Worm (Caenorhabditis elegans): ENCODE data around the gene txdc-9.

DNA sequence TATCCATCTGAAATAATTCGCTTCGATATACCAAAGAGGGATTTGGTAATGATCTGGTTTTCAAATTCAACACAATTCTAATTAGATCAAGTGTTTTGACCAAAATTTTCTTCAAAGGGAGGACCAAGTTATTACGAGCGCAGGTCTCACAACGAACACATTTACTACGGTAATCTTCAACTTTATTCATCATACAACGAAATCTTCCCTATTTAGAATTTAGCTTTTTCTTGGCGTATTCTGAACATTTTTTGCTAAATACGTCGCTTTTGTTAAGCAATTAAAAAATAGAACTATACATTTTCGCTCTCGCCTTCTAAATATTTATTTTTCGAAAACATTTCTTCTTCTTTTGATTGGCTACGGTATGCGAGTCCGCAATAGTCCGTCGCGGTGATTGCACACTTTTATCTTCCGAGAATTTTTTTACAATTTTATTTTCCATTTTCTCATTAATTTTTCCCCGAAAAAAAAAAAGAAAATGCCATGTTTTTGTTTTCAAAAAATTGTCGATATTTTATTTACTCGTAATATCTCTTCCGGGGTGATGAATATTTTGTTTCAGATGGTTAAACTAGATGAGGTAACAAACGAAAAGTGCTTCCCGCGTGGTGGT is 48.9 kb upstream of the txdc-9 start, which contains the start of gene let-716:
- TF ChIP-seq flt-1 (GFP tag; IDR thresholded peaks at IDR 0.05) = no peak
- TF ChIP-seq ztf-29 (GFP tag; IDR thresholded peaks at IDR 0.05) = no peak
- no peak for TF ChIP-seq ref-1 (GFP tag; conservative IDR thresholded peaks at IDR 0.05)
- TF ChIP-seq T22C8.4 (GFP tag; IDR thresholded peaks at IDR 0.05) = no peak
- no peak for TF ChIP-seq cog-1 (tag; optimal IDR thresholded peaks at IDR 0.05)
